Worm (Caenorhabditis elegans): ENCODE results near the gene C10A4.10.

ce11 chrX:7416082-7416481 lies 17.4 kb downstream of the C10A4.10 start, which contains the start of gene C10A4.1:
- TF ChIP-seq elt-3 (tag; optimal IDR thresholded peaks at IDR 0.05) (no peak), blmp-1 (tag; optimal IDR thresholded peaks at IDR 0.05; ENCODE audit: insufficient read depth) (no peak), mdl-1 (tag; optimal IDR thresholded peaks at IDR 0.05) (no peak), zag-1 (tag; optimal IDR thresholded peaks at IDR 0.05) (no peak), nhr-25 (tag; optimal IDR thresholded peaks at IDR 0.05) (no peak), dmd-4 (tag; optimal IDR thresholded peaks at IDR 0.05) (no peak), mab-5 (tag; optimal IDR thresholded peaks at IDR 0.05) (no peak)

All from whole organism, L2 larva.